Worm (Caenorhabditis elegans) whole organism, dauer: Measurements from ENCODE around the gene Y57G7A.5.

ENCODE experiments used
- unc-62 ChIP-seq: sonication (generic microtip); optimal IDR thresholded peaks from 2 replicates; lab custom pipeline; 2017; ENCODE audit warnings: missing biosample characterization, missing genetic modification reagents, missing genetic modification characterization

Y57G7A.5 gene

ce11 chrII:1275439-1275838, at the start of gene Y57G7A.5:
Gene Y57G7A.5, minus strand, starts transcription at chrII:1275539.
- TF ChIP-seq unc-62 (GFP tag; lab: Kevin White, UChicago) = no peak

- no peak for TF ChIP-seq unc-62 (GFP tag; lab: Kevin White, UChicago)
Observed at ce11 chrII:1324017-1324416, 48.7 kb upstream of the Y57G7A.5 start.

- TF ChIP-seq unc-62 (GFP tag; lab: Kevin White, UChicago) = no peak
Observed at ce11 chrII:1323190-1323651, 47.9 kb upstream of the Y57G7A.5 start.

- no peak for TF ChIP-seq unc-62 (GFP tag; lab: Kevin White, UChicago)
Observed at ce11 chrII:1322283-1323173, 47.2 kb upstream of the Y57G7A.5 start.

DNA sequence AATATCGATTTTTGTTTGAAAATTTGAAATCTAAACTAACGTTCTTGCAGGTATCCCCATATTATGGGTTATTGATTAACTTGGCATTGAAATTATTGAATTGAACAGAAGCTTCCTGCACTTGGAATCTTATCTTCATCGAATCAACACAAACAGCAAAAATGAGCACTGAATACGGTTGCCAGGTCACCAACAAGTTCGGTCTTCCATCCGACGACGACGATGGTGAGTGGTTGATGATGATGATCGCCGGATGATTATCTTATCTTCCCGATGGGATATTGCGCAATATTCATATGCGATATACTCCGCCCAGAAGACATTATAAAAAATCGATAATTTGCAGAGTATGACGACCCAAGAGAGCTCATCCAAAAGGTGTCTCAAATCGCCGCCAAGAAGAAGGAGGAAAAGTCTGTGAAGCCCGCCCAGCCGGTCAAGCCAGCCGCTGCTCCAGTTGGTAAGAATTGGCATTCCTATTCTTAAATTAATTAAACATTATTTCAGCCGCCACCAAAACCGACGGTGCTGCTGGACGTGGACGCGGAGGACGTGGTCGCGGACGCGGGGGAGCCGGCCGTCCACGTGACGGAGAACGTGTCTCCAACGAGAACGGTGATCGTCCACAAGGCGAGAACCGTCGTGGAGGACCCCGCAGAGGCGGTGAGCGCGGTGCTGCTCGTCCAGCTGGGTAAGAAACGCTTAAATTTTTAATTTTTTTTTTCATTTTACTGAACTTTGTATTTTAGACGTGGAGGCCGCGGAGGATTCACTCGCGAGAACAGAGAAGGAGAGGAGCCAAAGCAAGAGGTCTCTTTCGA, 45.9 kb upstream of the Y57G7A.5 start, which contains the start of gene vig-1:
vig-1 (plus strand) TSS at position 51 of the 821 bp plus-strand sequence.
- no peak for TF ChIP-seq unc-62 (GFP tag; lab: Kevin White, UChicago)

- TF ChIP-seq unc-62 (GFP tag; lab: Kevin White, UChicago) = no peak
Observed at ce11 chrII:1320412-1320811, 45.1 kb upstream of the Y57G7A.5 start.

- TF ChIP-seq unc-62 (GFP tag; lab: Kevin White, UChicago) = no peak
Observed at ce11 chrII:1315245-1315644, 39.9 kb upstream of the Y57G7A.5 start.

- no peak for TF ChIP-seq unc-62 (GFP tag; lab: Kevin White, UChicago)
Observed at ce11 chrII:1309892-1310516, 34.7 kb upstream of the Y57G7A.5 start, which contains the start of the genes alh-6 and fcho-1. Gene alh-6, minus strand, starts transcription at chrII:1310133. Gene fcho-1, plus strand, starts transcription at chrII:1310515.

DNA sequence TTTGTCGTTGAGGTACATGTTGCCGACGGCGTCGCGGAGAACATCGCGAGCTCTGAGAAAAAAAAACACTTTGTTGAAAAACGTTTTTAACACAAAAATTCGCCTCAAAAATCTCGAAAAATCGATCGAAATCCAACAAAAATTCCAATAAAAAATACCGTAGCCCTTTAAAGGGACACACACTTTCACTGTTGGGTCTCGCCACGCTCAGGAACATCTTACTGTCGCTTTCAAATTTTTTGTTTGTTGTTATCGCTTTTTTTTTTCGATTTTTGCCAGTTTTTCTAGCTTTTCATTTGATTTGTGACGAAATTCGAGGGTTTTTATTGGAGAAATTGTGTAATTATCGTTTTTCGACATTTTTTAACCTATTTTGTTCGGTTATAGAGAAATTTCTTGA, 31.2 kb upstream of the Y57G7A.5 start:
- TF ChIP-seq unc-62 (GFP tag; lab: Kevin White, UChicago) = no peak

ce11 chrII:1306036-1306435, 30.7 kb upstream of the Y57G7A.5 start, which contains the start of gene emc-2:
Gene emc-2, minus strand, starts transcription at chrII:1306136.
- no peak for TF ChIP-seq unc-62 (GFP tag; lab: Kevin White, UChicago)

DNA sequence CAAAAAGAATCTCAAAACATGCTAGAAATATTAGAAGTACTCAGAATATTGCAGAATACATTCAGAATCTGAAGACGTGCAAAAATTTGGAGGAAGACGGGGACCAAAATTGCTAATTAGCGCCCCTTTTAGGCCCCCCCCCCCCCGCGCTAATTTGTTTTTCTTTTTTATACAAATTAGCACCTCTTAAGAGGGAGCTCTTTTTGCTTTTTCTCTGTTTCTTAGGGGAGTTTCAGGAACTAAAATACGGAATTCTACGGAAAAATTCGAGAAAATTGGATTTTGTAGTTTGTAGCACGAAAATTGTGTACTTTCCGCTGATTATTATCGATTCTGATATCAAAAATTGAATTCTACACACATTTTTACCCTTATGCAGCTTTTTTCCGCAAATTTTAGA, 26.2 kb upstream of the Y57G7A.5 start, which contains the start of gene glb-31:
glb-31 (minus strand) TSS at position 101 of the 400 bp plus-strand sequence.
- no peak for TF ChIP-seq unc-62 (GFP tag; lab: Kevin White, UChicago)

ce11 chrII:1298169-1298568, 22.8 kb upstream of the Y57G7A.5 start, which contains the start of gene Y57G7A.1:
Gene Y57G7A.1, plus strand, starts transcription at chrII:1298469.
- TF ChIP-seq unc-62 (GFP tag; lab: Kevin White, UChicago) = no peak

ce11 chrII:1297697-1298093, 22.4 kb upstream of the Y57G7A.5 start:
- no peak for TF ChIP-seq unc-62 (GFP tag; lab: Kevin White, UChicago)

ce11 chrII:1297044-1297696, 21.8 kb upstream of the Y57G7A.5 start:
- TF ChIP-seq unc-62 (GFP tag; lab: Kevin White, UChicago) = no peak

DNA sequence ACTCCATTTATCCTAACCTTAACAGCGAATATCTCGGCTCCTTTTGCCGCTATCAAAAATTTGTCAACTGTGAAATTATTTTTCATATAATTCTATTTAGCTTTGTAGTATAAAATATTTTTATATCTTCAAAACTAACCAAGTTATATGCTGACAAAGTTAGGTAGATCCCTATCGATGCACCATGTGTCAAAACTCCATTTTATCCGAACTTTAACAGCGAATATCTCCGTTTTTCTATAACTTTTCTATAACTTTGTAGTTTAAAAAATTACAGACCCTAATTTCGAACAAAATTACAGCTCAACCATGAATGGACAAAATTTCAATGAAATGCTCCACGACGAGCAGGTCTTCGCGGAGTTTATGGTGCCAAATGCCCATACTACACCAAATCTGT, 20.4 kb upstream of the Y57G7A.5 start, which contains the start of gene Y57G7A.2:
Y57G7A.2 (plus strand) TSS at position 301 of the 400 bp plus-strand sequence.
- no peak for TF ChIP-seq unc-62 (GFP tag; lab: Kevin White, UChicago)
